Worm (Caenorhabditis elegans): ENCODE measurements around the gene C07B5.4.

C07B5.4 gene

DNA sequence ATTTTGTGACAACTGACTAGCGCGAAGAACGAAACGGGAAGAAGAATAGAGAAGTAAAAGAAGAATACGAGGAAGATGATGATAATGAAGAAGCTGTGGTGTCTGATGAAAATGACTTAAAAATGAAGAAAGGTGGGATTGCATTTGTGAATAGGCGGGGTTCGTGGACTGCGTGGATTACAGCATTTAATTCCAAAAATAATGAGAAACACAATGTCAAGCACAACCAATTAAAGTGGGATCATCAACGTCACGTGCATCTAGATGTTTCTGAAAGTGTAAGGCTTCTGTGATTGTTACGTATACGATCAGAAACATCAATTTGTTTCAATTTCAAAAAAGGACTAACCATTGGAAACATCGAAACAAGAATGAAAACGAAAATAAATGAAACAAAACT lies 47.5 kb downstream of the C07B5.4 start, which contains the start of gene glb-17:
Gene glb-17 (minus strand): TSS at position 101 of the 400 bp plus-strand sequence.
- TF ChIP-seq unc-62 (GFP tag; optimal IDR thresholded peaks at IDR 0.05 in 1 of 2): peak in 1 of 2 experiments; percentile 43
- no peak for TF ChIP-seq unc-62 (tag; optimal IDR thresholded peaks at IDR 0.05)
- TF ChIP-seq nhr-41 (GFP tag; IDR thresholded peaks at IDR 0.05): no peak

DNA sequence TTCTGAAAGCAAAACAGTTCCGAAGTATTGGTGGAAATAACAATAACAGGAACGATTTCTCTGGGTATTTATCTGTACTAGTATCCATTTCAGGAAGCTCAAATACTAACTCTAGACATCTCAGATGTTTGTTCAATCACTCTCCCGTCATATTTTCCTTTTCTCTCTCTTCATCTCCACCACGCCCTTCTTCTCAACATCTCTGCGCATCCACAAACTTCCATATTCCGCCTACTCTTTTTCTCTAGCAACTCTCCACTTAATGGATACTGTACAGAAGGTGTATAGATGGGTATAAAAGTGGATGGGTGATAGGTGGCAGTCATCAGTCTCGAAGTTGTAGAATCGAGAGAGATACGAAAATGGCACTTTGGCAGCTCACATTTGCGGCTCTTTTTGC lies 54.9 kb downstream of the C07B5.4 start, which contains the start of gene gpx-5:
Gene gpx-5 (plus strand): TSS at position 336 of the 400 bp plus-strand sequence.
- peak; percentile 12 for TF ChIP-seq aha-1 (tag)
- peak; percentile 14 for TF ChIP-seq mxl-3 (GFP tag; optimal IDR thresholded peaks at IDR 0.05)
- TF ChIP-seq lin-38 (GFP tag; IDR thresholded peaks at IDR 0.05): no peak
- TF ChIP-seq ztf-7 (tag; optimal IDR thresholded peaks at IDR 0.05): no peak
- TF ChIP-seq ceh-44 (GFP tag; IDR thresholded peaks at IDR 0.05): no peak
- TF ChIP-seq zip-11 (GFP tag; IDR thresholded peaks at IDR 0.05): no peak
- TF ChIP-seq php-3 (GFP tag; IDR thresholded peaks at IDR 0.05): no peak
- no peak for TF ChIP-seq nhr-77 (tag; optimal IDR thresholded peaks at IDR 0.05)
- no peak for TF ChIP-seq nhr-111 (GFP tag; optimal IDR thresholded peaks at IDR 0.05)
- TF ChIP-seq mdl-1 (tag; optimal IDR thresholded peaks at IDR 0.05): peak in 1 of 2 experiments; percentile 30
- peak in 1 of 2 experiments; percentile 87 for TF ChIP-seq unc-62 (GFP tag; optimal IDR thresholded peaks at IDR 0.05 in 1 of 2)
- no peak for TF ChIP-seq unc-62 (tag; optimal IDR thresholded peaks at IDR 0.05)
- no peak for TF ChIP-seq zfp-2 (tag; optimal IDR thresholded peaks at IDR 0.05)
- TF ChIP-seq spr-1 (tag; optimal IDR thresholded peaks at IDR 0.05): no peak
- no peak for TF ChIP-seq lin-29 (GFP tag; IDR thresholded peaks at IDR 0.05)
- TF ChIP-seq ces-1 (GFP tag; optimal IDR thresholded peaks at IDR 0.05): no peak
- TF ChIP-seq duxl-1 (tag; optimal IDR thresholded peaks at IDR 0.05; ENCODE audit: poor library complexity): no peak
- peak; percentile 1 for TF ChIP-seq dve-1 (tag; optimal IDR thresholded peaks at IDR 0.05; ENCODE audit: insufficient read depth)
- no peak for TF ChIP-seq hmg-1.1 (GFP tag; IDR thresholded peaks at IDR 0.05)
- no peak for TF ChIP-seq nhr-42 (GFP tag; IDR thresholded peaks at IDR 0.05)
- TF ChIP-seq ZK546.5 (tag; optimal IDR thresholded peaks at IDR 0.05): no peak
- TF ChIP-seq madf-5 (GFP tag; IDR thresholded peaks at IDR 0.05): no peak
- TF ChIP-seq nhr-28 (tag; optimal IDR thresholded peaks at IDR 0.05): peak; percentile 35
- no peak for TF ChIP-seq ceh-20 (GFP tag; IDR thresholded peaks at IDR 0.05)
- no peak for TF ChIP-seq R02D3.7 (tag; optimal IDR thresholded peaks at IDR 0.05)
- no peak for TF ChIP-seq ceh-32 (tag; optimal IDR thresholded peaks at IDR 0.05; ENCODE audit: poor library complexity)
- TF ChIP-seq spr-3 (GFP tag; optimal IDR thresholded peaks at IDR 0.05): no peak
- no peak for TF ChIP-seq hlh-11 (tag; optimal IDR thresholded peaks at IDR 0.05)
- no peak for TF ChIP-seq ama-1 (optimal IDR thresholded peaks at IDR 0.05)
- no peak for TF ChIP-seq nhr-102 (tag; optimal IDR thresholded peaks at IDR 0.05)
- no peak for TF ChIP-seq snpc-1.2 (GFP tag; IDR thresholded peaks at IDR 0.05)
- TF ChIP-seq sdz-12 (GFP tag; optimal IDR thresholded peaks at IDR 0.05): no peak
- no peak for TF ChIP-seq ceh-28 (tag; optimal IDR thresholded peaks at IDR 0.05)
- TF ChIP-seq cey-2 (tag; optimal IDR thresholded peaks at IDR 0.05; ENCODE audit: borderline replicate concordance, insufficient read depth): no peak
- no peak for TF ChIP-seq attf-4 (tag; optimal IDR thresholded peaks at IDR 0.05)

DNA sequence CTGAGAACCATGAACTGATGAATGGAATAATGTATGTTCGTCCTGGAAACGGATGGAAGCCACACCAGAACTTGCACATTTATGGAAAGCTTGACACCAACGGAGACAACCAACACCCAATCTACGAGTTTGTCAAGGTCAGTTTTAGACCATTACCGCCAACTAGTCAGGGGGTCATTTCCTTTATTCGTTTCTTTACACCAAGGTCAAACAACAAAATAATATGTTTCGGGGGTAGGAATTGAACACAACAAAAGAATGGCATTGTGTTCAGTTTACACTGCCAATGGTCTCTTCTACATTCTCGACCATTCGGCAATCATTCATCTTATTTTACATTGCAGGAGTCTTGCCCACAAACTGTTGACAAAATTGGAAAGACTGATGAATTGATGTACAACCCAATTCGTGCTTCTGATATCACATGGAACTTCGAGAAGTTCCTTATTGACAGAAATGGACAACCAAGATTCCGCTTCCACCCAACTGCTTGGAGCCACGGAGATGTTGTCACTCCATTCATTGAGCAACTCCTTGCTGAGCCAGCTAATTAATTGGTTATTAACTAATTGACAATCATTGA lies 56.2 kb downstream of the C07B5.4 start:
- TF ChIP-seq unc-62 (GFP tag; optimal IDR thresholded peaks at IDR 0.05 in 1 of 2): peak in 1 of 2 experiments; percentile 96
- no peak for TF ChIP-seq unc-62 (tag; optimal IDR thresholded peaks at IDR 0.05)
- TF ChIP-seq ceh-28 (tag; optimal IDR thresholded peaks at IDR 0.05): no peak
- TF ChIP-seq Y105C5A.15 (GFP tag; IDR thresholded peaks at IDR 0.05): no peak
- no peak for TF ChIP-seq hif-1 (tag; optimal IDR thresholded peaks at IDR 0.05)
- no peak for TF ChIP-seq aha-1 (tag)
- TF ChIP-seq duxl-1 (tag; optimal IDR thresholded peaks at IDR 0.05; ENCODE audit: poor library complexity): no peak
- TF ChIP-seq arid-1 (GFP tag; conservative IDR thresholded peaks at IDR 0.05): no peak

Data from whole organism, L4 larva.